Worm (Caenorhabditis elegans) whole organism, late embryonic: Measurements from ENCODE around the gene par-4.

ENCODE experiments used
- C08G9.2 ChIP-seq: sonication (generic microtip); optimal IDR thresholded peaks from 2 replicates; lab custom pipeline; 2016; ENCODE audit warnings: mild to moderate bottlenecking, missing genetic modification characterization, moderate library complexity, missing compliant biosample characterization
- C38D4.7 ChIP-seq: fragments of 200-800 bp; sonication (Bioruptor generic); optimal IDR thresholded peaks from 2 replicates; lab custom pipeline; 2018; ENCODE audit warnings: mild to moderate bottlenecking, missing genetic modification characterization, moderate library complexity, missing compliant biosample characterization
- F13H6.1 ChIP-seq: sonication (generic microtip); optimal IDR thresholded peaks from 2 replicates; lab custom pipeline; 2016; ENCODE audit warnings: missing genetic modification characterization, missing compliant biosample characterization
- Y22D7AL.16 ChIP-seq: sonication (generic microtip); optimal IDR thresholded peaks from 2 replicates; lab custom pipeline; 2016; ENCODE audit warnings: missing genetic modification characterization, missing compliant biosample characterization
- ahr-1 ChIP-seq: sonication (generic microtip); optimal IDR thresholded peaks from 2 replicates; lab custom pipeline; 2016; ENCODE audit warnings: missing genetic modification characterization, missing compliant biosample characterization
- ama-1 ChIP-seq: fragments of 150-350 bp; optimal IDR thresholded peaks from 2 replicates; lab custom pipeline; 2014
- ceh-14 ChIP-seq: sonication (generic microtip); optimal IDR thresholded peaks from 2 replicates; lab custom pipeline; 2016; ENCODE audit warnings: missing genotype, missing genetic modification characterization, missing compliant biosample characterization
- ceh-2 ChIP-seq: sonication (generic microtip); optimal IDR thresholded peaks from 2 replicates; lab custom pipeline; 2016; ENCODE audit warnings: missing genotype, missing genetic modification characterization, missing compliant biosample characterization
- ceh-22 ChIP-seq: sonication (generic microtip); optimal IDR thresholded peaks from 2 replicates; lab custom pipeline; 2017; ENCODE audit warnings: missing biosample characterization, missing genetic modification characterization
- ceh-24 ChIP-seq: sonication (generic microtip); optimal IDR thresholded peaks from 2 replicates; lab custom pipeline; 2016; ENCODE audit warnings: mild to moderate bottlenecking, missing genetic modification characterization, missing compliant biosample characterization
- ceh-45 ChIP-seq: fragments of 200-800 bp; sonication (Bioruptor generic); IDR thresholded peaks from 2 replicates; pipeline ENCODE4 v1.3.6; 2022; ENCODE audit warnings: missing genetic modification reagents, missing genetic modification characterization, missing compliant biosample characterization
- dmd-4 ChIP-seq: sonication (generic microtip); optimal IDR thresholded peaks from 2 replicates; lab custom pipeline; 2016; ENCODE audit warnings: borderline replicate concordance, missing genetic modification characterization, missing compliant biosample characterization
- dve-1 ChIP-seq: sonication (generic microtip); optimal IDR thresholded peaks from 2 replicates; lab custom pipeline; 2017; ENCODE audit warnings: antibody characterized with exemption, mild to moderate bottlenecking, missing genetic modification characterization, missing compliant biosample characterization
- elt-4 ChIP-seq: sonication (generic microtip); optimal IDR thresholded peaks from 2 replicates; lab custom pipeline; 2016; ENCODE audit warnings: missing genetic modification characterization, missing compliant biosample characterization
- eyg-1 ChIP-seq: sonication (generic microtip); optimal IDR thresholded peaks from 2 replicates; lab custom pipeline; 2016; ENCODE audit warnings: missing genotype, missing genetic modification characterization, missing compliant biosample characterization
- fkh-6 ChIP-seq: sonication (generic microtip); optimal IDR thresholded peaks from 2 replicates; lab custom pipeline; 2016; ENCODE audit warnings: missing genetic modification characterization, missing compliant biosample characterization
- gmeb-2 ChIP-seq: sonication (generic microtip); optimal IDR thresholded peaks from 2 replicates; lab custom pipeline; 2016; ENCODE audit warnings: missing genetic modification characterization, inconsistent platforms, missing compliant biosample characterization
- hlh-13 ChIP-seq: fragments of 200-800 bp; sonication (Bioruptor generic); optimal IDR thresholded peaks from 2 replicates; lab custom pipeline; 2018; ENCODE audit warnings: mild to moderate bottlenecking, missing genetic modification characterization, missing compliant biosample characterization
- hlh-15 ChIP-seq: sonication (generic microtip); optimal IDR thresholded peaks from 2 replicates; lab custom pipeline; 2016; ENCODE audit warnings: missing genetic modification characterization, missing compliant biosample characterization
- hlh-30 ChIP-seq: sonication (generic microtip); optimal IDR thresholded peaks from 2 replicates; lab custom pipeline; 2017; ENCODE audit warnings: antibody characterized with exemption, missing genetic modification characterization, missing compliant biosample characterization; ENCODE audit not compliant: insufficient read depth
- hlh-6 ChIP-seq: sonication (generic microtip); optimal IDR thresholded peaks from 2 replicates; lab custom pipeline; 2016; ENCODE audit warnings: missing genotype, missing genetic modification characterization, missing compliant biosample characterization
- hlh-8 ChIP-seq: sonication (generic microtip); optimal IDR thresholded peaks from 2 replicates; lab custom pipeline; 2016; ENCODE audit warnings: missing genotype, missing genetic modification characterization, missing compliant biosample characterization
- lin-11 ChIP-seq: fragments of 200-800 bp; sonication (Bioruptor generic); optimal IDR thresholded peaks from 2 replicates; lab custom pipeline; 2018; ENCODE audit warnings: mild to moderate bottlenecking, missing genetic modification characterization, missing compliant biosample characterization
- nhr-232 ChIP-seq: sonication (generic microtip); optimal IDR thresholded peaks from 2 replicates; lab custom pipeline; 2016; ENCODE audit warnings: missing genetic modification characterization, missing compliant biosample characterization
- odd-2 ChIP-seq: sonication (generic microtip); optimal IDR thresholded peaks from 2 replicates; lab custom pipeline; 2017; ENCODE audit warnings: antibody characterized with exemption, mild to moderate bottlenecking, missing genetic modification characterization, missing compliant biosample characterization
- pag-3 ChIP-seq: sonication (generic microtip); optimal IDR thresholded peaks from 2 replicates; lab custom pipeline; 2016; ENCODE audit warnings: missing compliant biosample characterization, missing genetic modification characterization, borderline replicate concordance
- pat-9 ChIP-seq: fragments of 200-800 bp; sonication (Bioruptor generic); optimal IDR thresholded peaks from 2 replicates; lab custom pipeline; 2018; ENCODE audit warnings: mild to moderate bottlenecking, missing genetic modification characterization, moderate library complexity, missing compliant biosample characterization
- pax-1 ChIP-seq: fragments of 150-350 bp; optimal IDR thresholded peaks from 2 replicates; lab custom pipeline; 2014; ENCODE audit warnings: missing biosample characterization, missing genetic modification characterization
- pha-2 ChIP-seq: sonication (generic microtip); optimal IDR thresholded peaks from 2 replicates; lab custom pipeline; 2017; ENCODE audit warnings: mild to moderate bottlenecking, missing genetic modification characterization, missing compliant biosample characterization
- pha-4 ChIP-seq: fragments of 150-350 bp; optimal IDR thresholded peaks from 2 replicates; lab custom pipeline; 2018; ENCODE audit warnings: missing biosample characterization, missing genetic modification reagents, missing genetic modification characterization
- pqm-1 ChIP-seq: sonication (generic microtip); optimal IDR thresholded peaks from 2 replicates; lab custom pipeline; 2016; ENCODE audit warnings: missing genetic modification characterization, missing compliant biosample characterization
- pros-1 ChIP-seq: fragments of 150-350 bp; optimal IDR thresholded peaks from 2 replicates; lab custom pipeline; 2014; ENCODE audit warnings: missing biosample characterization, missing genetic modification reagents, missing genetic modification characterization
- ref-2 ChIP-seq: sonication (generic microtip); optimal IDR thresholded peaks from 2 replicates; lab custom pipeline; 2016; ENCODE audit warnings: missing genetic modification characterization, missing compliant biosample characterization
- rnt-1 ChIP-seq: sonication (generic microtip); optimal IDR thresholded peaks from 2 replicates; lab custom pipeline; 2016; ENCODE audit warnings: missing genetic modification characterization, missing compliant biosample characterization
- syd-9 ChIP-seq: sonication (generic microtip); optimal IDR thresholded peaks from 2 replicates; lab custom pipeline; 2016; ENCODE audit warnings: mild to moderate bottlenecking, missing genetic modification characterization, moderate library complexity, missing compliant biosample characterization
- tbx-2 ChIP-seq: sonication (generic microtip); optimal IDR thresholded peaks from 2 replicates; lab custom pipeline; 2016; ENCODE audit warnings: missing genetic modification characterization, missing compliant biosample characterization
- unc-42 ChIP-seq: sonication (generic microtip); optimal IDR thresholded peaks from 2 replicates; lab custom pipeline; 2016; ENCODE audit warnings: missing genotype, missing genetic modification characterization, missing compliant biosample characterization
- unc-55 ChIP-seq: sonication (generic microtip); optimal IDR thresholded peaks from 2 replicates; lab custom pipeline; 2017; ENCODE audit warnings: missing biosample characterization, missing genetic modification reagents, missing genetic modification characterization
- zip-5 ChIP-seq: sonication (generic microtip); optimal IDR thresholded peaks from 2 replicates; lab custom pipeline; 2016; ENCODE audit warnings: missing genetic modification characterization, missing compliant biosample characterization

par-4 gene

DNA sequence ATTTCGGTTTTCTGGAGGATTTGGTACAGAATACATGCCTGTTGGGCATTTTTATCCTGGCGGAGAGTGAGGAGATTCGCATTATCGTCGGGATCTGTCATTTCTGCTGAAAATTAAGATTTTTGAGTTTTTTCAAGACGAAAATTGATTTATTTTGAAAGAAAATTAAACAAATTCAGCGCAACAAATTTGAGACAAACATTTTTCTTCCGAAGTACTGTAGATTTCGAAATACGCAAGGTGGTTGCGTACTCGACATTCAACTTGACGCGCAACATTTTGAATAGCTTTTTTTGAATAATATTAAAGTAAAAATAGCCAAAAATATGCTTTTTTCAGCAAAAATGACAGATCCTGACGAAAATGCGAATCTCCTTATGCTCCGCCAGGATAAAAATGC, 35.9 kb downstream of the par-4 start, which contains the start of gene Y37H2A.7:
Gene Y37H2A.7 (minus strand): TSS at position 101 of the 400 bp plus-strand sequence.
- no peak for TF ChIP-seq tbx-2
- no peak for TF ChIP-seq F13H6.1 (tag; lab: Kevin White, UChicago)
- TF ChIP-seq C38D4.7 (GFP tag; lab: Kevin White, UChicago): no peak
- TF ChIP-seq odd-2 (tag; lab: Kevin White, UChicago): no peak
- TF ChIP-seq hlh-6 (tag; lab: Kevin White, UChicago): no peak
- TF ChIP-seq pax-1 (tag; lab: Kevin White, UChicago): no peak
- TF ChIP-seq ceh-45 (GFP tag; lab: Robert Waterston, UW): no peak
- no peak for TF ChIP-seq zip-5 (tag; lab: Kevin White, UChicago)
- no peak for TF ChIP-seq Y22D7AL.16 (tag; lab: Kevin White, UChicago)
- no peak for TF ChIP-seq hlh-8 (tag; lab: Kevin White, UChicago)
- TF ChIP-seq ahr-1 (tag; lab: Kevin White, UChicago): no peak
- no peak for TF ChIP-seq ceh-2 (tag; lab: Kevin White, UChicago)
- TF ChIP-seq hlh-13 (GFP tag; lab: Kevin White, UChicago): no peak
- TF ChIP-seq eyg-1 (tag; lab: Kevin White, UChicago): no peak
- TF ChIP-seq ceh-14: no peak
- no peak for TF ChIP-seq elt-4 (tag; lab: Kevin White, UChicago)
- no peak for TF ChIP-seq ceh-24 (tag; lab: Kevin White, UChicago)
- TF ChIP-seq pqm-1 (tag; lab: Kevin White, UChicago): no peak
- TF ChIP-seq unc-55 (GFP tag; lab: Kevin White, UChicago): no peak
- TF ChIP-seq hlh-15 (tag; lab: Kevin White, UChicago): no peak

DNA sequence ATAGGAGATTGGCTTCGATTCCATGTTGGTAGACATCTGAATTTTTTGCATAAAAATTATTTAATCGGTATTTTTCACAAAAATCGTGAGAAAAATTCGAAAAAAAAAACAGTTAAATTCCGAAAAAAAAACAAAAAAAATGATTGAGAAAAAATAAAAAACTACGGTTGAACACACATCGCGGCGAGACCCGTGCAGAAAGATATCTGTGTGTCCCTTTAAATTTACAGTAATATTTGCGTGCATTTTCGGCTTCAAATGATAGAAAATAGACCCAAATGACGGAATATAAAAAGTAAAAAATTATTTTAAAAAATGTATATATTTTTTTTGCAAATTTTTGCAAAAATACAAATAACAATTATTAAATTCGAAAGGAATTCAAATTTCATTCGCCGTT, 39.2 kb downstream of the par-4 start:
- TF ChIP-seq ceh-22 (tag; lab: Kevin White, UChicago) (no peak), syd-9 (tag; lab: Kevin White, UChicago) (no peak), hlh-13 (GFP tag; lab: Kevin White, UChicago) (no peak), pha-2 (tag; lab: Kevin White, UChicago) (no peak), pag-3 (tag; lab: Kevin White, UChicago) (no peak), nhr-232 (tag; lab: Kevin White, UChicago) (no peak), hlh-30 (tag; lab: Kevin White, UChicago) (no peak), hlh-8 (tag; lab: Kevin White, UChicago) (no peak), C38D4.7 (GFP tag; lab: Kevin White, UChicago) (no peak), ref-2 (no peak), pros-1 (tag; lab: Kevin White, UChicago) (no peak), unc-42 (tag; lab: Kevin White, UChicago) (no peak), ama-1 (lab: Kevin White, UChicago) (no peak), F13H6.1 (tag; lab: Kevin White, UChicago) (no peak)

DNA sequence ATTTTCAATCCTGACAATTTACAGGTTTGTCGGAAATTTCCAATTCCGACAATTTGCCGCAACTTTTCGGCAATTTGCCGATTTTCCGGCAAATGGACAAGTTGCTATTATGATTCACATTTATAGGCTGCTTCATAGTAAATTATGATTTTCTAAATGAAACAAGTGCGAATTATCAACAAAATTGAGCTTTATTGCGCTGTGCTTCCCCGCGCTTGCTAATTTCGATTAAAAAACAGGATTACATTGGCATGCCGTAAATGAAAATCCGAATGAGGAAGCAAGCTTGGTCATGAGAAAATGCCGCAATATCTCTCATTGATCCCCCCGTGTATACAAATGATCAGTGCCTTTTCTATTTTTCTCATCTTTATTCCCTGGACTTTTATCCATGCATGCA, 40.2 kb downstream of the par-4 start, which contains the start of gene Y37H2A.10:
Gene Y37H2A.10 (plus strand): TSS at position 301 of the 400 bp plus-strand sequence.
- TF ChIP-seq ref-2 (no peak), pat-9 (tag; lab: Kevin White, UChicago) (no peak), Y22D7AL.16 (tag; lab: Kevin White, UChicago) (no peak), fkh-6 (tag; lab: Kevin White, UChicago) (no peak), dve-1 (tag; lab: Kevin White, UChicago) (no peak), pha-4 (tag; lab: Kevin White, UChicago) (no peak), hlh-30 (tag; lab: Kevin White, UChicago) (no peak), unc-42 (tag; lab: Kevin White, UChicago) (no peak), C08G9.2 (tag; lab: Kevin White, UChicago) (no peak), ceh-2 (tag; lab: Kevin White, UChicago) (no peak), unc-55 (GFP tag; lab: Kevin White, UChicago) (no peak), lin-11 (no peak), gmeb-2 (tag; lab: Kevin White, UChicago) (no peak), dmd-4 (no peak), pqm-1 (tag; lab: Kevin White, UChicago) (no peak), rnt-1 (no peak), ama-1 (lab: Kevin White, UChicago) (no peak)
